Worm (Caenorhabditis elegans): ENCODE results near the gene C10C6.3.

DNA sequence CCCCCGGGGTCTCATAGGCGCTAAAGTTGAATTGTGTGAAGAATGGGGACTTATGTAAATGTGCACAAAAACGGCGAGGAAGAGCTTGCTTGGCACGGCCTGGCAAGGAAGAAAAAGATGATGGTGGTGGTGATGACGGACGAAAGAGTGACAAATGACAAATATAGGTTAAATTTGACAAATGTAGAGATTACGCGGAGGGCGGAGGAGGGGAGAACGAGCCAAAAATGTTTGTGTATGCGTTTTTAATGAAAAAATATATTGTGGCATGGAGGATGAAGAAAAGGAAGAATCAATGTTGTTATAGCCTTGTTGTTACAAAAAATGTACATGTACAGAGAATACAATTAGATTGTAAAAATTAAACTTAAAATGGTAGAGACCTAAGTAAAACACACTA, 21.8 kb upstream of the C10C6.3 start:
- TF ChIP-seq tra-4 (tag; optimal IDR thresholded peaks at IDR 0.05) (no peak), B0310.2 (tag; optimal IDR thresholded peaks at IDR 0.05) (no peak), pes-1 (GFP tag; IDR thresholded peaks at IDR 0.05) (no peak), ama-1 (optimal IDR thresholded peaks at IDR 0.05) (no peak), tbx-11 (GFP tag; IDR thresholded peaks at IDR 0.05) (no peak), flt-1 (GFP tag; IDR thresholded peaks at IDR 0.05) (no peak), sea-1 (GFP tag; conservative IDR thresholded peaks at IDR 0.05) (no peak), F13C5.2 (tag; optimal IDR thresholded peaks at IDR 0.05) (no peak), hnd-1 (tag; optimal IDR thresholded peaks at IDR 0.05) (no peak), aly-1 (tag; optimal IDR thresholded peaks at IDR 0.05) (no peak), hmg-4 (GFP tag; optimal IDR thresholded peaks at IDR 0.05) (no peak), scrt-1 (GFP tag; IDR thresholded peaks at IDR 0.05) (no peak), ets-7 (tag; optimal IDR thresholded peaks at IDR 0.05) (no peak), hmbx-1 (tag; optimal IDR thresholded peaks at IDR 0.05) (no peak)

Data from whole organism, early embryonic.